Worm (Caenorhabditis elegans) whole organism, L4/young adult: ENCODE measurements around the gene F01G4.4.

Experiments used
- W03F9.2 ChIP-seq: fragments of 150-350 bp; optimal IDR thresholded peaks from 2 replicates; lab custom pipeline; 2014; ENCODE audit warnings: missing biosample characterization, missing genetic modification characterization
- dao-5 ChIP-seq: sonication (generic microtip); optimal IDR thresholded peaks from 2 replicates; lab custom pipeline; 2016; ENCODE audit warnings: missing genotype, missing genetic modification characterization, moderate library complexity, missing compliant biosample characterization

DNA sequence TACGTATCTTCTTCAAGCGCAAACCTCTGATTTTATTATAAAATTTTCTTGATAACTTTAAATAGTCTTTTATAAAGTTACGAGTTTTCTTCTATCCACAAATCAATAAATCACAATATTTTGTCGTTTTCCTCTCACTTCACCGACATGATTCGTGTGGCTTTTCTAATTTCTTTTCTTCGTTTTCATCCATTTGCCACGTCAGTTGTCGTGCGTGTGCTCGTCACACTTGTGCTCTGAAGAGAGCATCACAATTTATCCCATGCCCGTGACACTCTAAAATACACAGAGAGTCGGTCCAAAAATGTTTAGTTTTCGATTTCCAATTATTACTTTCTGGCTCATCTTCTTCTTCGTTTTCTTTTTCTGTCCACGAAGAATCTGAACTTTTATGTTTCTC, 31.2 kb upstream of the F01G4.4 start:
- no peak for TF ChIP-seq dao-5 (tag; lab: Kevin White, UChicago)
- no peak for TF ChIP-seq W03F9.2
